Worm (Caenorhabditis elegans) whole organism, early embryonic: ENCODE measurements around the gene Y46E12A.2.

Experiments
- B0310.2 ChIP-seq: sonication (generic microtip); optimal IDR thresholded peaks from 2 replicates; lab custom pipeline; 2016; ENCODE audit warnings: mild to moderate bottlenecking, missing genetic modification characterization, missing compliant biosample characterization
- F13C5.2 ChIP-seq: sonication (generic microtip); optimal IDR thresholded peaks from 2 replicates; lab custom pipeline; 2017; ENCODE audit warnings: mild to moderate bottlenecking, missing genetic modification characterization, inconsistent platforms, missing compliant biosample characterization
- ama-1 ChIP-seq: fragments of 150-350 bp; optimal IDR thresholded peaks from 2 replicates; lab custom pipeline; 2014
- ceh-13 ChIP-seq: fragments of 200-800 bp; sonication (Bioruptor generic); optimal IDR thresholded peaks from 2 replicates; lab custom pipeline; 2018; ENCODE audit warnings: mild to moderate bottlenecking, missing genetic modification characterization, missing compliant biosample characterization
- ceh-36 ChIP-seq: sonication (generic microtip); optimal IDR thresholded peaks from 2 replicates; lab custom pipeline; 2016; ENCODE audit warnings: missing genetic modification characterization, inconsistent platforms, missing compliant biosample characterization
- ets-7 ChIP-seq: sonication (generic microtip); optimal IDR thresholded peaks from 2 replicates; lab custom pipeline; 2016; ENCODE audit warnings: missing genotype, missing genetic modification characterization, missing compliant biosample characterization
- flt-1 ChIP-seq: fragments of 200-800 bp; sonication (Bioruptor generic); IDR thresholded peaks from 2 replicates; pipeline ENCODE4 v1.3.6; 2022; ENCODE audit warnings: missing genetic modification characterization, missing compliant biosample characterization
- hmg-4 ChIP-seq: fragments of 200-800 bp; sonication (Bioruptor generic); optimal IDR thresholded peaks from 2 replicates; lab custom pipeline; 2018; ENCODE audit warnings: mild to moderate bottlenecking, missing genetic modification characterization, missing compliant biosample characterization
- hnd-1 ChIP-seq: sonication (generic microtip); optimal IDR thresholded peaks from 2 replicates; lab custom pipeline; 2016; ENCODE audit warnings: missing genetic modification characterization, missing compliant biosample characterization
- pes-1 ChIP-seq: fragments of 200-800 bp; sonication (Bioruptor generic); IDR thresholded peaks from 2 replicates; pipeline ENCODE4 v1.3.6; 2022; ENCODE audit warnings: missing genetic modification reagents, missing genetic modification characterization, missing compliant biosample characterization
- tbx-37 ChIP-seq: fragments of 200-800 bp; sonication (Bioruptor generic); conservative IDR thresholded peaks from 2 replicates; pipeline ENCODE4 v1.3.6; 2022; ENCODE audit warnings: missing genetic modification reagents, missing genetic modification characterization, missing compliant biosample characterization
- tra-4 ChIP-seq: sonication (generic microtip); optimal IDR thresholded peaks from 2 replicates; lab custom pipeline; 2017; ENCODE audit warnings: missing genetic modification characterization, missing compliant biosample characterization

- no peak for TF ChIP-seq ets-7 (tag; lab: Kevin White, UChicago)
- no peak for TF ChIP-seq flt-1 (GFP tag; lab: Robert Waterston, UW)
- TF ChIP-seq ama-1 (lab: Kevin White, UChicago) = no peak
- TF ChIP-seq B0310.2 (tag; lab: Kevin White, UChicago) = no peak
- no peak for TF ChIP-seq pes-1
- no peak for TF ChIP-seq F13C5.2
- no peak for TF ChIP-seq ceh-13
- no peak for TF ChIP-seq tra-4 (tag; lab: Kevin White, UChicago)
- peak; percentile 94 for TF ChIP-seq ceh-36
- TF ChIP-seq tbx-37 (GFP tag; lab: Robert Waterston, UW) = no peak
- no peak for TF ChIP-seq hmg-4
- no peak for TF ChIP-seq hnd-1 (tag; lab: Kevin White, UChicago)
These were observed 44.6 kb upstream of the Y46E12A.2 start for ce11 chrIII:1713991-1714611.
